Fruit fly (Drosophila melanogaster) whole organism, embryonic: Measurements from ENCODE around the gene CG11997.

Experiments used
- ATbp ChIP-seq: fragments of 200-800 bp; sonication (Bioruptor generic); optimal IDR thresholded peaks from 2 replicates; lab custom pipeline; 2017; ENCODE audit warnings: missing biosample characterization, mild to moderate bottlenecking, missing genetic modification characterization, missing genetic modification reagents
- B-H2 ChIP-seq: fragments of 200-800 bp; sonication (Bioruptor generic); optimal IDR thresholded peaks from 2 replicates; lab custom pipeline; 2018; ENCODE audit warnings: missing biosample characterization, mild to moderate bottlenecking, missing genetic modification characterization
- BEAF-32 ChIP-seq: fragments of 200-800 bp; sonication (Bioruptor generic); optimal IDR thresholded peaks from 3 replicates; lab custom pipeline; 2017; ENCODE audit warnings: missing biosample characterization, missing genetic modification characterization, mild to moderate bottlenecking, moderate library complexity, missing genetic modification reagents
- Bgb ChIP-seq: fragments of 200-800 bp; sonication (Bioruptor generic); IDR thresholded peaks from 2 replicates; pipeline ENCODE4 v1.3.6; 2022; ENCODE audit warnings: missing biosample characterization, missing genetic modification characterization; ENCODE audit not compliant: partially characterized antibody
- CG10147 ChIP-seq: fragments of 200-800 bp; sonication (Bioruptor generic); optimal IDR thresholded peaks from 2 replicates; lab custom pipeline; 2019; ENCODE audit warnings: missing biosample characterization, mild to moderate bottlenecking, missing genetic modification characterization, moderate library complexity
- CG10959 ChIP-seq: fragments of 200-800 bp; sonication (Bioruptor generic); IDR thresholded peaks from 2 replicates; pipeline ENCODE4 v1.3.6; 2022; ENCODE audit warnings: missing biosample characterization, missing genetic modification characterization
- CG12071 ChIP-seq: fragments of 200-800 bp; sonication (Bioruptor generic); optimal IDR thresholded peaks from 3 replicates; lab custom pipeline; 2018; ENCODE audit warnings: missing biosample characterization, mild to moderate bottlenecking, missing genetic modification characterization
- CG13287 ChIP-seq: fragments of 200-800 bp; sonication (Bioruptor generic); IDR thresholded peaks from 2 replicates; pipeline ENCODE4 v1.3.6; 2022; ENCODE audit warnings: missing biosample characterization, missing genetic modification characterization; ENCODE audit not compliant: partially characterized antibody
- CG13624 ChIP-seq: fragments of 200-800 bp; sonication (Bioruptor generic); optimal IDR thresholded peaks from 2 replicates; lab custom pipeline; 2016; ENCODE audit warnings: missing biosample characterization, missing genetic modification characterization
- CG15514 ChIP-seq: fragments of 200-800 bp; sonication (Bioruptor generic); optimal IDR thresholded peaks from 3 replicates; lab custom pipeline; 2017; ENCODE audit warnings: missing biosample characterization, missing genetic modification characterization, mild to moderate bottlenecking, moderate library complexity, missing genetic modification reagents
- CG17359 ChIP-seq: fragments of 200-800 bp; sonication (Bioruptor generic); optimal IDR thresholded peaks from 3 replicates; lab custom pipeline; 2018; ENCODE audit warnings: missing biosample characterization, mild to moderate bottlenecking, missing genetic modification characterization, moderate library complexity
- CG2199 ChIP-seq: fragments of 200-800 bp; sonication (Bioruptor generic); IDR thresholded peaks from 3 replicates; pipeline ENCODE4 v1.3.6; 2022; ENCODE audit warnings: missing biosample characterization, missing genetic modification characterization
- CG32767 ChIP-seq: fragments of 200-800 bp; sonication (Bioruptor generic); IDR thresholded peaks from 2 replicates; pipeline ENCODE4 v1.3.6; 2022; ENCODE audit warnings: missing biosample characterization, missing genetic modification characterization
- CG34376 ChIP-seq: fragments of 200-800 bp; sonication (Bioruptor generic); optimal IDR thresholded peaks from 2 replicates; lab custom pipeline; 2018; ENCODE audit warnings: missing biosample characterization, mild to moderate bottlenecking, missing genetic modification characterization
- CG42726 ChIP-seq: fragments of 200-800 bp; sonication (Bioruptor generic); IDR thresholded peaks from 2 replicates; pipeline ENCODE4 v1.3.6; 2022; ENCODE audit warnings: missing biosample characterization, missing genetic modification characterization; ENCODE audit not compliant: partially characterized antibody
- CG6791 ChIP-seq: fragments of 200-800 bp; sonication (Bioruptor generic); IDR thresholded peaks from 3 replicates; pipeline ENCODE4 v1.3.6; 2022; ENCODE audit warnings: missing biosample characterization, missing genetic modification characterization; ENCODE audit not compliant: partially characterized antibody
- CG7745 ChIP-seq: fragments of 200-800 bp; sonication (Bioruptor generic); optimal IDR thresholded peaks from 2 replicates; lab custom pipeline; 2018; ENCODE audit warnings: missing biosample characterization, mild to moderate bottlenecking, missing genetic modification characterization, moderate library complexity
- CG7839 ChIP-seq: fragments of 200-800 bp; sonication (Bioruptor generic); optimal IDR thresholded peaks from 3 replicates; lab custom pipeline; 2018; ENCODE audit warnings: missing biosample characterization, mild to moderate bottlenecking, missing genetic modification characterization, moderate library complexity
- Dip3 ChIP-seq: fragments of 200-800 bp; sonication (Bioruptor generic); optimal IDR thresholded peaks from 3 replicates; lab custom pipeline; 2016; ENCODE audit warnings: missing biosample characterization, missing genetic modification characterization
- Hr51 ChIP-seq, 2 experiments: fragments of 200-800 bp; sonication (Bioruptor generic); optimal IDR thresholded peaks; 2 replicates in 1 of 2; 3 replicates in 1 of 2; lab custom pipeline; 2016 to 2018; ENCODE audit warnings: missing biosample characterization in 2 of 2, missing genetic modification characterization in 2 of 2, mild to moderate bottlenecking in 1 of 2, moderate library complexity in 1 of 2
- Jarid2 ChIP-seq: fragments of 200-800 bp; sonication (Bioruptor generic); optimal IDR thresholded peaks from 3 replicates; lab custom pipeline; 2017; ENCODE audit warnings: mild to moderate bottlenecking, missing biosample characterization, missing genetic modification reagents, missing genetic modification characterization
- Pdp1 ChIP-seq, 2 experiments: fragments of 200-800 bp; sonication (Bioruptor generic); optimal IDR thresholded peaks; 3 replicates each; lab custom pipeline; 2016; ENCODE audit warnings: missing biosample characterization in 2 of 2, missing genetic modification characterization in 2 of 2, mild to moderate bottlenecking in 1 of 2, moderate library complexity in 1 of 2
- Stat92E ChIP-seq, 3 experiments: fragments of >200 bp in 2 of 3; fragments of 200-800 bp in 1 of 3; sonication (Bioruptor generic) in 1 of 3; optimal IDR thresholded peaks; 2 replicates each; lab custom pipeline; 2017 to 2019; ENCODE audit warnings: missing biosample characterization in 3 of 3, missing genetic modification characterization in 3 of 3, mild to moderate bottlenecking in 1 of 3, moderate library complexity in 1 of 3
- Trl ChIP-seq, 3 experiments: fragments of >200 bp in 2 of 3; fragments of 200-800 bp in 1 of 3; sonication (Bioruptor generic) in 1 of 3; optimal IDR thresholded peaks; 2 replicates in 1 of 3; 3 replicates in 2 of 3; lab custom pipeline; 2016 to 2017; ENCODE audit warnings: missing biosample characterization in 1 of 3, missing genetic modification characterization in 1 of 3
- amos ChIP-seq: fragments of 200-800 bp; sonication (Bioruptor generic); IDR thresholded peaks from 2 replicates; pipeline ENCODE4 v1.3.6; 2022; ENCODE audit warnings: missing biosample characterization, missing genetic modification characterization; ENCODE audit not compliant: partially characterized antibody
- bbx ChIP-seq: fragments of 200-800 bp; sonication (Bioruptor generic); IDR thresholded peaks from 2 replicates; pipeline ENCODE4 v1.3.6; 2022; ENCODE audit warnings: missing biosample characterization, missing genetic modification characterization; ENCODE audit not compliant: partially characterized antibody
- btn ChIP-seq: fragments of 200-800 bp; sonication (Bioruptor generic); optimal IDR thresholded peaks from 2 replicates; lab custom pipeline; 2016; ENCODE audit warnings: missing biosample characterization, missing genetic modification characterization
- dimm ChIP-seq: fragments of 200-800 bp; sonication (Bioruptor generic); IDR thresholded peaks from 2 replicates; pipeline ENCODE4 v1.3.6; 2022; ENCODE audit warnings: missing biosample characterization, missing genetic modification characterization
- dmrt99B ChIP-seq: fragments of 200-800 bp; sonication (Bioruptor generic); optimal IDR thresholded peaks from 2 replicates; lab custom pipeline; 2018; ENCODE audit warnings: missing biosample characterization, mild to moderate bottlenecking, missing genetic modification characterization, moderate library complexity
- dpn ChIP-seq, 2 experiments: fragments of 200-800 bp; sonication (Bioruptor generic); optimal IDR thresholded peaks; 3 replicates each; lab custom pipeline; 2016; ENCODE audit warnings: missing biosample characterization in 2 of 2, missing genetic modification characterization in 2 of 2
- ewg ChIP-seq: fragments of 200-800 bp; sonication (Bioruptor generic); optimal IDR thresholded peaks from 3 replicates; lab custom pipeline; 2017; ENCODE audit warnings: mild to moderate bottlenecking, missing biosample characterization, missing genetic modification reagents, missing genetic modification characterization
- fd3F ChIP-seq: fragments of 200-800 bp; sonication (Bioruptor generic); optimal IDR thresholded peaks from 2 replicates; lab custom pipeline; 2018; ENCODE audit warnings: missing biosample characterization, mild to moderate bottlenecking, missing genetic modification characterization, moderate library complexity
- hkb ChIP-seq, 2 experiments: fragments of 200-800 bp in 1 of 2; fragments of >200 bp in 1 of 2; sonication (Bioruptor generic) in 1 of 2; IDR thresholded peaks in 1 of 2; optimal IDR thresholded peaks in 1 of 2; 2 replicates each; pipeline versions ENCODE4 v1.3.6 to Lab custom; 2017 to 2022; ENCODE audit warnings: missing biosample characterization in 1 of 2, missing genetic modification characterization in 1 of 2
- jing ChIP-seq: fragments of 200-800 bp; sonication (Bioruptor generic); optimal IDR thresholded peaks from 2 replicates; lab custom pipeline; 2018; ENCODE audit warnings: missing biosample characterization, mild to moderate bottlenecking, missing genetic modification characterization
- knrl ChIP-seq: fragments of 200-800 bp; sonication (Bioruptor generic); IDR thresholded peaks from 3 replicates; pipeline ENCODE4 v1.3.6; 2022; ENCODE audit warnings: missing biosample characterization, missing genetic modification characterization; ENCODE audit not compliant: partially characterized antibody
- lmd ChIP-seq: fragments of 200-800 bp; sonication (Bioruptor generic); IDR thresholded peaks from 2 replicates; pipeline ENCODE4 v1.3.6; 2022; ENCODE audit warnings: missing biosample characterization, missing genetic modification characterization
- pb ChIP-seq: fragments of 200-800 bp; sonication (Bioruptor generic); optimal IDR thresholded peaks from 3 replicates; lab custom pipeline; 2016; ENCODE audit warnings: missing biosample characterization, missing genetic modification characterization
- peb ChIP-seq: fragments of 200-800 bp; sonication (Bioruptor generic); IDR thresholded peaks from 2 replicates; pipeline ENCODE4 v1.3.6; 2022; ENCODE audit warnings: missing biosample characterization, missing genetic modification characterization
- pho ChIP-seq: fragments of 200-800 bp; sonication (Bioruptor generic); optimal IDR thresholded peaks from 2 replicates; lab custom pipeline; 2016; ENCODE audit warnings: missing biosample characterization, missing genetic modification characterization
- ranshi ChIP-seq: fragments of 200-800 bp; sonication (Bioruptor generic); IDR thresholded peaks from 2 replicates; pipeline ENCODE4 v1.3.6; 2022; ENCODE audit warnings: missing biosample characterization, missing genetic modification characterization
- seq ChIP-seq: fragments of 200-800 bp; sonication (Bioruptor generic); IDR thresholded peaks from 2 replicates; pipeline ENCODE4 v1.3.6; 2022; ENCODE audit warnings: missing biosample characterization, missing genetic modification characterization
- tna ChIP-seq: fragments of 200-800 bp; sonication (Bioruptor generic); IDR thresholded peaks from 2 replicates; pipeline ENCODE4 v1.3.6; 2022; ENCODE audit warnings: missing biosample characterization, missing genetic modification characterization; ENCODE audit not compliant: partially characterized antibody
- vvl ChIP-seq: fragments of 200-800 bp; sonication (Bioruptor generic); IDR thresholded peaks from 2 replicates; pipeline ENCODE4 v1.3.6; 2022; ENCODE audit warnings: missing biosample characterization, missing genetic modification characterization

Gene CG11997

dm6 chr3R:9149799-9150198, 27.5 kb upstream of the CG11997 start (continued):
- TF ChIP-seq Pdp1 (GFP tag; optimal IDR thresholded peaks at IDR 0.05; lab: Kevin White, UChicago), result peak in 1 of 2 experiments; percentile 61
- no peak for TF ChIP-seq CG15514 (GFP tag; lab: Kevin White, UChicago)
- TF ChIP-seq, all 482 proteins: peak for 4

- TF ChIP-seq btn (GFP tag; lab: Kevin White, UChicago) (peak; percentile 4), seq (peak; percentile 52; the same call in 1 of the 2 replicates), pb (GFP tag; lab: Kevin White, UChicago) (peak; percentile 10), amos (GFP tag; lab: Robert Waterston, UW) (peak; percentile 47; the same call in 1 of the 2 replicates), CG32767 (GFP tag; lab: Robert Waterston, UW) (no peak), fd3F (GFP tag; lab: Kevin White, UChicago) (no peak), hkb (optimal IDR thresholded peaks at IDR 0.05; lab: Kevin White, UChicago) (peak; percentile 3), hkb (GFP tag; IDR thresholded peaks at IDR 0.05; lab: Robert Waterston, UW) (peak; percentile 49; the same call in 1 of the 2 replicates), dimm (no peak), CG17359 (tag; lab: Kevin White, UChicago) (peak; percentile 10), vvl (GFP tag; lab: Robert Waterston, UW) (peak; percentile 71), Trl (optimal IDR thresholded peaks at IDR 0.05; lab: Kevin White, UChicago) (peak; percentile 95 to 99), Trl (GFP tag; optimal IDR thresholded peaks at IDR 0.05; lab: Kevin White, UChicago) (peak; percentile 26), dpn (GFP tag; optimal IDR thresholded peaks at IDR 0.05; lab: Kevin White, UChicago) (peak; percentile 14 to 32), Dip3 (no peak), CG7839 (peak; percentile 33), Stat92E (GFP tag; optimal IDR thresholded peaks at IDR 0.05; lab: Kevin White, UChicago) (peak in 1 of 3 experiments; percentile 29), Jarid2 (GFP tag; lab: Kevin White, UChicago) (peak; percentile 97), ranshi (peak; percentile 25; the same call in 1 of the 2 replicates), dmrt99B (tag; lab: Kevin White, UChicago) (peak; percentile 11), peb (GFP tag; lab: Robert Waterston, UW) (no peak), Bgb (GFP tag; lab: Robert Waterston, UW) (peak; percentile 67), CG34376 (GFP tag; lab: Kevin White, UChicago) (peak; percentile 64), tna (GFP tag; lab: Robert Waterston, UW) (peak; percentile 53), ewg (no peak), CG42726 (GFP tag; lab: Robert Waterston, UW) (peak; percentile 56; the same call in 1 of the 2 replicates), Hr51 (GFP tag; optimal IDR thresholded peaks at IDR 0.05; lab: Kevin White, UChicago) (no peak), CG10959 (GFP tag; lab: Robert Waterston, UW) (no peak), bbx (GFP tag; lab: Robert Waterston, UW) (peak; percentile 72; the same call in 1 of the 2 replicates), CG13287 (GFP tag; lab: Robert Waterston, UW) (peak; percentile 59), CG13624 (GFP tag; lab: Kevin White, UChicago) (peak; percentile 25), CG6791 (peak; percentile 48; the same call in 1 of the 3 replicates), CG10147 (no peak), lmd (no peak), CG12071 (peak; percentile 21), CG2199 (peak; percentile 80; the same call in 2 of the 3 replicates), BEAF-32 (GFP tag; lab: Kevin White, UChicago) (no peak), B-H2 (GFP tag; lab: Kevin White, UChicago) (peak; percentile 50), pho (GFP tag; lab: Kevin White, UChicago) (peak; percentile 6), ATbp (GFP tag; lab: Kevin White, UChicago) (no peak), jing (peak; percentile 85), knrl (GFP tag; lab: Robert Waterston, UW) (peak; percentile 33; the same call in 1 of the 3 replicates), CG7745 (tag; lab: Kevin White, UChicago) (peak; percentile 29)
Observed at dm6 chr3R:9157841-9158600, 19.3 kb upstream of the CG11997 start.
